Fruit fly (Drosophila melanogaster) whole organism, larva: ENCODE results near the gene CG17207.
"Not testable (repeated sequence)": the region's sequence is repeated elsewhere in the genome, so short reads cannot be mapped to it uniquely, and the experiment has no call there.

ENCODE experiments used
- noc ChIP-seq: fragments of 200-800 bp; sonication (Bioruptor generic); optimal IDR thresholded peaks from 3 replicates; lab custom pipeline; 2019; ENCODE audit warnings: missing biosample characterization, mild to moderate bottlenecking, missing genetic modification characterization, moderate library complexity

Gene CG17207

dm6 chr3R:12439039-12439400 lies at the start of gene CG17207, which contains the start of gene CG46427:
CG17207 (minus strand) TSS chr3R:12439139.
CG46427 (minus strand) TSS chr3R:12439139.
- TF ChIP-seq noc, result no peak

- not testable (repeated sequence) for TF ChIP-seq noc
Observed at dm6 chr3R:12467675-12468074, 28.7 kb upstream of the CG17207 start, which contains the start of gene Hsp70Ba. Hsp70Ba (minus strand) TSS chr3R:12467776.

- not testable (repeated sequence) for TF ChIP-seq noc
Observed at dm6 chr3R:12465198-12465597, 26.3 kb upstream of the CG17207 start, which contains the start of gene CG5608. CG5608 (minus strand) TSS chr3R:12465298.

- no peak for TF ChIP-seq noc
Observed at dm6 chr3R:12459879-12460522, 21.1 kb upstream of the CG17207 start, which contains the start of the genes CG5961 and Polr3C. CG5961 (minus strand) TSS chr3R:12460294. Polr3C (plus strand) TSS chr3R:12460414.

dm6 chr3R:12456370-12456940 lies 17.5 kb upstream of the CG17207 start, which contains the start of gene trus:
trus (plus strand) TSS chr3R:12456573.
- TF ChIP-seq noc, result no peak

- TF ChIP-seq noc, result no peak
Observed at dm6 chr3R:12454492-12454891, 15.6 kb upstream of the CG17207 start.

- no peak for TF ChIP-seq noc
Observed at dm6 chr3R:12451888-12452514, 13.1 kb upstream of the CG17207 start, which contains the start of gene CG5509. CG5509 (plus strand) TSS chr3R:12452464.

- TF ChIP-seq noc, result no peak
Observed at dm6 chr3R:12451376-12451775, 12.4 kb upstream of the CG17207 start.

- no peak for TF ChIP-seq noc
Observed at dm6 chr3R:12450713-12451259, 11.8 kb upstream of the CG17207 start.

- TF ChIP-seq noc, result no peak
Observed at dm6 chr3R:12449617-12450242, 10.8 kb upstream of the CG17207 start.

- TF ChIP-seq noc, result peak; percentile 99
Observed at dm6 chr3R:12448889-12449314, 10.0 kb upstream of the CG17207 start, which contains the start of gene CG18549. CG18549 (plus strand) TSS chr3R:12449296.

- no peak for TF ChIP-seq noc
Observed at dm6 chr3R:12448344-12448743, 9.4 kb upstream of the CG17207 start.

dm6 chr3R:12447353-12447752 lies 8.4 kb upstream of the CG17207 start, which contains the start of gene vrs:
vrs (plus strand) TSS chr3R:12447653.
- no peak for TF ChIP-seq noc

dm6 chr3R:12445468-12445867 lies 6.5 kb upstream of the CG17207 start:
- TF ChIP-seq noc, result no peak

- TF ChIP-seq noc, result no peak
Observed at dm6 chr3R:12443769-12444168, 4.8 kb upstream of the CG17207 start.
